Worm (Caenorhabditis elegans): Measurements from ENCODE around the gene Y38H6A.5.

DNA sequence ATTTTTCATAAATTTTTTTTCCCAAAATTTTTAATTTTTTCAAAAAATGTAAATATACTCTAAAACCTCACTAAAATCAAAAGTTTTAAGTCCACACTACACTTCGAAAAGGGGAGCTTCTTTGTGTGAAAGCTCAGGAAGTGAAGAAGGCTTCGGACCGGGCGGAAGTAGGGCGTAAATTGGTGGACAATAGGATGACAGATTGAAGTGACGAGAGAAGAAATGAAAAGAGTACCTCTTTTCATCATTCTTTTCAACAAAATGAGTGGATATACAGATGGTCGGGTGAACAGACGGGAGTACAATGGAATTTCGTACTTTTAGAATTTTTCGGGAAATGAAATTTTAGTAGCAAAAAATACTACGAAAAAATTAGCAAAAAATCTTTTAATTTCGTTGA lies 3.7 kb upstream of the Y38H6A.5 start:
- TF ChIP-seq ama-1 (optimal IDR thresholded peaks at IDR 0.05) (no peak), hmg-4 (GFP tag; optimal IDR thresholded peaks at IDR 0.05) (no peak), B0310.2 (tag; optimal IDR thresholded peaks at IDR 0.05) (no peak), sea-1 (GFP tag; conservative IDR thresholded peaks at IDR 0.05) (no peak), scrt-1 (GFP tag; IDR thresholded peaks at IDR 0.05) (no peak), hmbx-1 (tag; optimal IDR thresholded peaks at IDR 0.05) (no peak), ceh-36 (tag; optimal IDR thresholded peaks at IDR 0.05) (no peak), tbx-37 (GFP tag; conservative IDR thresholded peaks at IDR 0.05) (no peak), ets-7 (tag; optimal IDR thresholded peaks at IDR 0.05) (no peak), flt-1 (GFP tag; IDR thresholded peaks at IDR 0.05) (no peak)
